Worm (Caenorhabditis elegans) whole organism, L4/young adult: ENCODE measurements around the gene mca-1.

Experiments used
- W03F9.2 ChIP-seq: fragments of 150-350 bp; optimal IDR thresholded peaks from 2 replicates; lab custom pipeline; 2014; ENCODE audit warnings: missing biosample characterization, missing genetic modification characterization
- dao-5 ChIP-seq: sonication (generic microtip); optimal IDR thresholded peaks from 2 replicates; lab custom pipeline; 2016; ENCODE audit warnings: missing genotype, missing genetic modification characterization, moderate library complexity, missing compliant biosample characterization
- him-1 ChIP-seq: sonication (generic microtip); optimal IDR thresholded peaks from 2 replicates; lab custom pipeline; 2016; ENCODE audit warnings: missing genotype, missing genetic modification reagents, missing genetic modification characterization, missing compliant biosample characterization

DNA sequence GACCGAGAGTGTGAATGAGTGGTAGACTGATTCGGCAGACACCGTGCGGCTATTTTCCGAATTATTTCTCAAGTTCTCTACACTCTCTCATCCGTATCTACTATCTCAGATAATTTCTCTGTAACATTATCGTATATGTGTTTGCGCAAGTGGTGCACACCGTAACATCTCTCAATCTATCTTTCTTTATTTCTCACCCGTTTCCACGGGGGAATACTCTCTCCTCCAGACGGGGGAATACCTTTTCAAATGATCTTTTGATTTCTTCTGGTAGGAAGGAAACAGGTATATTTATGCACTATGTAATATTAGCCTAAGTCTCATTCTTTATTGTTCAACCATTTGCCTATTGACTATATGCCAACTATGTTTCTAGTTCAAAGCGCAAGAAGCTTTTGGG lies 32.3 kb upstream of the mca-1 start:
- TF ChIP-seq him-1 (tag; lab: Kevin White, UChicago) (no peak), W03F9.2 (tag; lab: Kevin White, UChicago) (no peak), dao-5 (no peak)
